Fruit fly (Drosophila melanogaster) Kc167 (cell line): ENCODE results near the gene CG31230.

Source experiments
- Myc ChIP-seq: fragments of >200 bp; optimal IDR thresholded peaks from 2 replicates; lab custom pipeline; 2017; ENCODE audit warnings: missing external identifiers
- Sin3A ChIP-seq: fragments of >200 bp; optimal IDR thresholded peaks from 2 replicates; lab custom pipeline; 2018; ENCODE audit warnings: missing external identifiers
- h ChIP-seq: fragments of >200 bp; optimal IDR thresholded peaks from 3 replicates; lab custom pipeline; 2018; ENCODE audit warnings: missing external identifiers
- insv ChIP-seq: fragments of >200 bp; optimal IDR thresholded peaks from 3 replicates; lab custom pipeline; 2018; ENCODE audit warnings: missing external identifiers
- psq ChIP-seq: fragments of >200 bp; optimal IDR thresholded peaks from 2 replicates; lab custom pipeline; 2017; ENCODE audit warnings: missing external identifiers
- ttk ChIP-seq: sonication (Bioruptor generic); optimal IDR thresholded peaks from 2 replicates; lab custom pipeline; 2017; ENCODE audit warnings: missing external identifiers

Gene CG31230

DNA sequence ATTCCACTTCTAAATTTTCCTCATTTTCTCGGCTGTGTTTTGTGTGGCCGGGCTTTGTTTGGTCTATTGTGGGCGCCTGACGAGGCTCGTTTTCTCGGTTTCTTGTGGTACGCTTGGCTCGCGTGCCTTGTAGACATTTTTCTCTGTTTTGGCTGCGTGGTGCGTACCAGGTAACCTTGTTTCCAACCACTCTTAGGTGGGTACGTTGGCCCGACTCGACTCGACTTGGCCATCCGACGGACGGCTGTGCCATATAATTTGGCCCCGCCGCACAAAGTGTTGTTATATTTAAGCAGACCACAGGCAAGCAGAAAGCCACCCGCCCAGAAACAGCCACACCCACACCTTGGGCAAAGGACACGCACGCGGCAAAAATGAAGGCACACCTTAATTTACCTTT lies 32.0 kb downstream of the CG31230 start:
- TF ChIP-seq ttk (lab: Kevin White, UChicago) (no peak), Myc (no peak), h (no peak), insv (lab: Kevin White, UChicago) (no peak), psq (lab: Kevin White, UChicago) (no peak), Sin3A (lab: Kevin White, UChicago) (no peak)

DNA sequence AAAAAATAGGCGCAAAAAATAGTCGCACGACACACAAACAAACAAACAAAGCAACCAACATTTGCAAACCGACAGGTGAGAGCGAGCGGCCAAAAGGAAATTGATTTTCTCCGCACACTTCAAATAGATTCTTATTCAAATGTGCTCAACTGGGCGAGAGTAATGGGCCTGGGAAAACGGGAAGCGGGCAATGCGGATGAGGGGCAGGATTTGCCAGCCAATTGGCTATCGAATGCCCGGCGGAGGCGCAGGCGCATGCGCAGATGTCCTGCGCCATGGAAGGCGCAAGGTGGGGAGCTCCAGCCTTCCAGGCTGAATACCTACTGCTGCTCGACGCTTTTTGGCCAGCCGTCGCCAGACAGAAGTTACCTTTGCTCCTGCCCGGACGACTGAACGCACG lies 33.7 kb downstream of the CG31230 start, which contains the start of the genes ChAT and VAChT:
Gene ChAT (plus strand): TSS at position 352 of the 400 bp plus-strand sequence.
Gene VAChT (plus strand): TSS at position 352 of the 400 bp plus-strand sequence.
- no peak for TF ChIP-seq psq (lab: Kevin White, UChicago)
- no peak for TF ChIP-seq Myc
- no peak for TF ChIP-seq h
- TF ChIP-seq Sin3A (lab: Kevin White, UChicago) = no peak
- TF ChIP-seq ttk (lab: Kevin White, UChicago) = no peak
- TF ChIP-seq insv (lab: Kevin White, UChicago) = no peak

DNA sequence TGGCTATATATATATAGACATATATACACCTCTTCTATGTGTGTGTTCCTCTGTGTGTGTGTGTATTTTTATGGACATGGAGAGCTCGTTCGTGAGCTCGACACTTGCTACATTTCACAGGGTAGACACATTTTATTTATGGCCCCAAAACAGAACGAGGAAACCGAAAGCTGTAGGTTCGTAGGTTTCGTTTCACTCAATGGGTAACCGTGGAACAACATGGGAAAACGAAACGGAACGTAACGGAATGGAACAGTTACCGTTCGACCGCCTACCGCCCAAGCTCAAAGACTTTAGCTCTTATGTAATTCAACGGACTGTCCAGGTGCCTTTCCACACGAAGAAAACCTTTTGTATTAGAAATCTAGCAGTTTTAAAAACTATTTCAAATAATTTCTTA lies 34.8 kb downstream of the CG31230 start:
- TF ChIP-seq Sin3A (lab: Kevin White, UChicago) = no peak
- no peak for TF ChIP-seq ttk (lab: Kevin White, UChicago)
- no peak for TF ChIP-seq insv (lab: Kevin White, UChicago)
- TF ChIP-seq psq (lab: Kevin White, UChicago) = no peak
- no peak for TF ChIP-seq Myc
- TF ChIP-seq h = no peak

DNA sequence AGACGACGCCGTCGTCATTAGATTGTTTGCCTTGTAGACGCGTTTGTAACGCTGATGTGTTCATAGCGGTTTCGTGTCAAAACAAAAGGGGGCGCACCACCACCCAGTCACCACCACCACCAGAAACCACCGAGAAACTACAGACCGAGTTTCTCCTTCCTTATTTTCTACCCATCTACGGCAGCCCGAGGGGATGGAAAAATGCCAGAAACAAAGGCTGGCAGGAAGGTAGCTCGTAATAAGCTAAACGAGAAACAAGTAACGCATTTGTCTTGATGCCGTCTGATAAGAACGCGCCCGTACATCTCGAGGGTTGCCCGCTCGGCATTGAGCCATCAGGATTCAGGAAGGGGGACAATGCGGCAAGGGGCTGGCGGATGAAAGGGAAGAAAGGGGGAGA lies 36.0 kb downstream of the CG31230 start:
- TF ChIP-seq psq (lab: Kevin White, UChicago) (no peak), Myc (no peak), insv (lab: Kevin White, UChicago) (no peak), Sin3A (lab: Kevin White, UChicago) (no peak), h (no peak), ttk (lab: Kevin White, UChicago) (no peak)

DNA sequence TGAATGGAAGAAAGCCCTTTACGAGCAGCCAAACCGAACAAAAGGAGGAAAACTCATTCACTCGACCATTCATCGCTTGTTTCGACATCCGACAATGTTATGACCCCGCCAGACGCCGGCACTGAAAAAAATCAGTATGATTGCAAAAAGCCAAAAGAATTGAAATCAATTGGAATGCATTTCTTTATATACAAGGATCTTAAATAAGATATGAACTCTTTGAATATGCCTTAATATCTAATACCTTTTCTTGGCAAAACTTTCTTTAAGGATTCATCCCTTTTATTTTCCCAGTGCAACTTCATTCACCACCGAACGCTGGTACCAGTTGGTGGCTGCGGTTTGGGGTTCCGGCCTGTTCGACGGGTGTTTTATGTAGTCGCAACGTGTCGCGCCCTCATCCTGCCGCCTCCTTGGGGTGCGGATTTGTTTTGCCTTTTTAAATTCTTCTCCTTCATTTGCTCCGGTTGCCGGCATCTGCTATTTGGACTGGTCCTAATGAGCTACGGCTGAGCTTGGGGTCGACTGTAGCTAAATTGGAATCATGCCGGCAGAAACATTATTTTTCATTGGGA lies 48.4 kb downstream of the CG31230 start:
- no peak for TF ChIP-seq Sin3A (lab: Kevin White, UChicago)
- TF ChIP-seq psq (lab: Kevin White, UChicago) = no peak
- TF ChIP-seq Myc = no peak
- no peak for TF ChIP-seq h
- TF ChIP-seq ttk (lab: Kevin White, UChicago) = no peak
- TF ChIP-seq insv (lab: Kevin White, UChicago) = no peak

DNA sequence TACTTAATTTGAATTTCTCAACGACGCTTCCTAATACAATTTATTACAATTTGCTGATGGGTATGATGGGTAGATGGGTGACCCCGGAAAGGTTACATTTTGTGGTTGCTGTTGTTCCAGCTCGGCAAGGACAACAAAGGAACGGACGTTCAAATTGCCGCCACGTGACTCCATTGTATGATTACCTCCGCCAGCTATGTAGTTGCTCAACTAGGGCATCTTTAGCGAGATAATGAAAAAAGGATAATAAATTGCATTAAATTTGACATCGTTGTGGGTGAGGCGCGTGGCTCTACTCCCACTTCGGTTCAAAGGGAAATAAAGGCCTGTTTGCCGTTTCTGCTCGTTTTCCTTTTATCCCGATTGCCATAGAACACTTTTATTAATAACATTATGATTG lies 49.9 kb downstream of the CG31230 start:
- TF ChIP-seq h = no peak
- TF ChIP-seq Sin3A (lab: Kevin White, UChicago) = no peak
- no peak for TF ChIP-seq Myc
- TF ChIP-seq insv (lab: Kevin White, UChicago) = no peak
- TF ChIP-seq ttk (lab: Kevin White, UChicago) = no peak
- no peak for TF ChIP-seq psq (lab: Kevin White, UChicago)
